Worm (Caenorhabditis elegans) whole organism, late embryonic: ENCODE data around the gene C09B8.4.

Source experiments
- C08G9.2 ChIP-seq: sonication (generic microtip); optimal IDR thresholded peaks from 2 replicates; lab custom pipeline; 2016; ENCODE audit warnings: mild to moderate bottlenecking, missing genetic modification characterization, moderate library complexity, missing compliant biosample characterization
- F13H6.1 ChIP-seq: sonication (generic microtip); optimal IDR thresholded peaks from 2 replicates; lab custom pipeline; 2016; ENCODE audit warnings: missing genetic modification characterization, missing compliant biosample characterization
- T23F11.4 ChIP-seq: fragments of 200-800 bp; sonication (Bioruptor generic); optimal IDR thresholded peaks from 2 replicates; lab custom pipeline; 2018; ENCODE audit warnings: mild to moderate bottlenecking, missing genetic modification characterization, missing compliant biosample characterization
- Y22D7AL.16 ChIP-seq: sonication (generic microtip); optimal IDR thresholded peaks from 2 replicates; lab custom pipeline; 2016; ENCODE audit warnings: missing genetic modification characterization, missing compliant biosample characterization
- ceh-18 ChIP-seq: sonication (generic microtip); optimal IDR thresholded peaks from 2 replicates; lab custom pipeline; 2016; ENCODE audit warnings: missing genetic modification characterization, missing compliant biosample characterization
- ceh-22 ChIP-seq: sonication (generic microtip); optimal IDR thresholded peaks from 2 replicates; lab custom pipeline; 2017; ENCODE audit warnings: missing biosample characterization, missing genetic modification characterization
- ceh-30 ChIP-seq: fragments of 150-350 bp; optimal IDR thresholded peaks from 2 replicates; lab custom pipeline; 2014; ENCODE audit warnings: missing biosample characterization, missing genetic modification characterization
- ceh-31 ChIP-seq: sonication (generic microtip); optimal IDR thresholded peaks from 2 replicates; lab custom pipeline; 2016; ENCODE audit warnings: missing genetic modification characterization, missing compliant biosample characterization
- ceh-34 ChIP-seq: sonication (generic microtip); optimal IDR thresholded peaks from 2 replicates; lab custom pipeline; 2016; ENCODE audit warnings: mild to moderate bottlenecking, missing genetic modification characterization, missing compliant biosample characterization
- ceh-45 ChIP-seq: fragments of 200-800 bp; sonication (Bioruptor generic); IDR thresholded peaks from 2 replicates; pipeline ENCODE4 v1.3.6; 2022; ENCODE audit warnings: missing genetic modification reagents, missing genetic modification characterization, missing compliant biosample characterization
- ceh-6 ChIP-seq: fragments of 200-800 bp; sonication (Bioruptor generic); optimal IDR thresholded peaks from 2 replicates; lab custom pipeline; 2018; ENCODE audit warnings: mild to moderate bottlenecking, missing genetic modification characterization, missing compliant biosample characterization
- ceh-9 ChIP-seq: sonication (generic microtip); optimal IDR thresholded peaks from 2 replicates; lab custom pipeline; 2016; ENCODE audit warnings: mild to moderate bottlenecking, missing genetic modification characterization, inconsistent platforms, missing compliant biosample characterization
- dmd-4 ChIP-seq: sonication (generic microtip); optimal IDR thresholded peaks from 2 replicates; lab custom pipeline; 2016; ENCODE audit warnings: borderline replicate concordance, missing genetic modification characterization, missing compliant biosample characterization
- elt-2 ChIP-seq: sonication (generic microtip); optimal IDR thresholded peaks from 2 replicates; lab custom pipeline; 2016; ENCODE audit warnings: missing genetic modification reagents, missing genetic modification characterization, missing compliant biosample characterization
- elt-4 ChIP-seq: sonication (generic microtip); optimal IDR thresholded peaks from 2 replicates; lab custom pipeline; 2016; ENCODE audit warnings: missing genetic modification characterization, missing compliant biosample characterization
- ets-4 ChIP-seq: sonication (generic microtip); optimal IDR thresholded peaks from 2 replicates; lab custom pipeline; 2016; ENCODE audit warnings: missing genetic modification characterization, missing compliant biosample characterization
- eyg-1 ChIP-seq: sonication (generic microtip); optimal IDR thresholded peaks from 2 replicates; lab custom pipeline; 2016; ENCODE audit warnings: missing genotype, missing genetic modification characterization, missing compliant biosample characterization
- fax-1 ChIP-seq: sonication (generic microtip); optimal IDR thresholded peaks from 2 replicates; lab custom pipeline; 2016; ENCODE audit warnings: missing genotype, missing genetic modification characterization, missing compliant biosample characterization
- gmeb-2 ChIP-seq: sonication (generic microtip); optimal IDR thresholded peaks from 2 replicates; lab custom pipeline; 2016; ENCODE audit warnings: missing genetic modification characterization, inconsistent platforms, missing compliant biosample characterization
- lim-6 ChIP-seq: sonication (generic microtip); optimal IDR thresholded peaks from 2 replicates; lab custom pipeline; 2016; ENCODE audit warnings: missing genetic modification characterization, missing compliant biosample characterization
- madf-2 ChIP-seq: sonication (generic microtip); optimal IDR thresholded peaks from 2 replicates; lab custom pipeline; 2017; ENCODE audit warnings: missing genetic modification characterization, missing compliant biosample characterization
- mec-3 ChIP-seq: sonication (generic microtip); optimal IDR thresholded peaks from 2 replicates; lab custom pipeline; 2016; ENCODE audit warnings: borderline replicate concordance, missing genetic modification characterization, missing compliant biosample characterization
- nfya-1 ChIP-seq: sonication (generic microtip); optimal IDR thresholded peaks from 2 replicates; lab custom pipeline; 2017; ENCODE audit warnings: missing genetic modification characterization, mild to moderate bottlenecking, missing compliant biosample characterization, antibody characterized with exemption, moderate library complexity
- npax-4 ChIP-seq: sonication (generic microtip); optimal IDR thresholded peaks from 2 replicates; lab custom pipeline; 2016; ENCODE audit warnings: missing genetic modification characterization, missing compliant biosample characterization
- odd-2 ChIP-seq: sonication (generic microtip); optimal IDR thresholded peaks from 2 replicates; lab custom pipeline; 2017; ENCODE audit warnings: antibody characterized with exemption, mild to moderate bottlenecking, missing genetic modification characterization, missing compliant biosample characterization
- pag-3 ChIP-seq: sonication (generic microtip); optimal IDR thresholded peaks from 2 replicates; lab custom pipeline; 2016; ENCODE audit warnings: missing compliant biosample characterization, missing genetic modification characterization, borderline replicate concordance
- pat-9 ChIP-seq: fragments of 200-800 bp; sonication (Bioruptor generic); optimal IDR thresholded peaks from 2 replicates; lab custom pipeline; 2018; ENCODE audit warnings: mild to moderate bottlenecking, missing genetic modification characterization, moderate library complexity, missing compliant biosample characterization
- pax-1 ChIP-seq: fragments of 150-350 bp; optimal IDR thresholded peaks from 2 replicates; lab custom pipeline; 2014; ENCODE audit warnings: missing biosample characterization, missing genetic modification characterization
- pqm-1 ChIP-seq: sonication (generic microtip); optimal IDR thresholded peaks from 2 replicates; lab custom pipeline; 2016; ENCODE audit warnings: missing genetic modification characterization, missing compliant biosample characterization
- ref-2 ChIP-seq: sonication (generic microtip); optimal IDR thresholded peaks from 2 replicates; lab custom pipeline; 2016; ENCODE audit warnings: missing genetic modification characterization, missing compliant biosample characterization
- rnt-1 ChIP-seq: sonication (generic microtip); optimal IDR thresholded peaks from 2 replicates; lab custom pipeline; 2016; ENCODE audit warnings: missing genetic modification characterization, missing compliant biosample characterization
- sdc-2 ChIP-seq: sonication (generic microtip); optimal IDR thresholded peaks from 2 replicates; lab custom pipeline; 2016; ENCODE audit warnings: missing genotype, missing genetic modification characterization, missing compliant biosample characterization
- sox-2 ChIP-seq: fragments of 200-800 bp; sonication (Bioruptor generic); IDR thresholded peaks from 2 replicates; pipeline ENCODE4 v1.3.6; 2022; ENCODE audit warnings: missing genetic modification reagents, missing genetic modification characterization, missing compliant biosample characterization
- tbx-2 ChIP-seq: sonication (generic microtip); optimal IDR thresholded peaks from 2 replicates; lab custom pipeline; 2016; ENCODE audit warnings: missing genetic modification characterization, missing compliant biosample characterization
- tbx-7 ChIP-seq: sonication (generic microtip); optimal IDR thresholded peaks from 2 replicates; lab custom pipeline; 2016; ENCODE audit warnings: missing genotype, missing genetic modification characterization, missing compliant biosample characterization
- ttx-3 ChIP-seq: sonication (generic microtip); optimal IDR thresholded peaks from 2 replicates; lab custom pipeline; 2016; ENCODE audit warnings: missing genetic modification reagents, missing genetic modification characterization, missing compliant biosample characterization
- unc-3 ChIP-seq, 2 experiments: fragments of 200-800 bp in 1 of 2; sonication (Bioruptor generic) in 1 of 2; sonication (generic microtip) in 1 of 2; conservative IDR thresholded peaks in 1 of 2; optimal IDR thresholded peaks in 1 of 2; 2 replicates each; pipeline versions ENCODE4 v1.3.6 to Lab custom; 2016 to 2022; ENCODE audit warnings: missing compliant biosample characterization in 2 of 2, missing genetic modification characterization in 2 of 2, missing genetic modification reagents in 1 of 2
- unc-42 ChIP-seq: sonication (generic microtip); optimal IDR thresholded peaks from 2 replicates; lab custom pipeline; 2016; ENCODE audit warnings: missing genotype, missing genetic modification characterization, missing compliant biosample characterization
- unc-55 ChIP-seq: sonication (generic microtip); optimal IDR thresholded peaks from 2 replicates; lab custom pipeline; 2017; ENCODE audit warnings: missing biosample characterization, missing genetic modification reagents, missing genetic modification characterization
- unc-86 ChIP-seq: sonication (generic microtip); optimal IDR thresholded peaks from 2 replicates; lab custom pipeline; 2016; ENCODE audit warnings: missing genetic modification characterization, missing compliant biosample characterization
- zip-5 ChIP-seq: sonication (generic microtip); optimal IDR thresholded peaks from 2 replicates; lab custom pipeline; 2016; ENCODE audit warnings: missing genetic modification characterization, missing compliant biosample characterization
- ztf-16 ChIP-seq: sonication (generic microtip); optimal IDR thresholded peaks from 2 replicates; lab custom pipeline; 2017; ENCODE audit warnings: missing genetic modification characterization, missing compliant biosample characterization

The C09B8.4 gene

DNA sequence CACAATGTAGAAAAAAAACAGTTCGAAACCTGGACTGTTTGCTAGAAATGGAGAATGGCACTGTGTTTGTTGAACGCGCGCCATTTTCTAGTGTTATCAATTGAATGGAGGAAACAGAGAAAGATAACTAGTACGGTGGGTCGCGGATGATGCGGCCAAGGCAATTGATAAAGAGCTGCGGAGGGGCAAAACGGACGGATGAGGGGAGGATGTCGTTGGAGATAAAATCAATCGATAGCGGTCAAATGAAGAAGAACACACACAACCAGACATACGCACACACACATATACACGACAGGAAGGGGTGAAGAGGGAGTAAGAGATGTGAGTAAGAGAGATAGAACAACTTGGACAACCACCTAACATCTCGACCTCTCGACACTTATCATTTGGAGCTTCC, 30.3 kb upstream of the C09B8.4 start:
- TF ChIP-seq dmd-4 (tag; lab: Kevin White, UChicago) (no peak), elt-2 (tag; lab: Kevin White, UChicago) (peak; percentile 76), rnt-1 (tag; lab: Kevin White, UChicago) (peak; percentile 5)

DNA sequence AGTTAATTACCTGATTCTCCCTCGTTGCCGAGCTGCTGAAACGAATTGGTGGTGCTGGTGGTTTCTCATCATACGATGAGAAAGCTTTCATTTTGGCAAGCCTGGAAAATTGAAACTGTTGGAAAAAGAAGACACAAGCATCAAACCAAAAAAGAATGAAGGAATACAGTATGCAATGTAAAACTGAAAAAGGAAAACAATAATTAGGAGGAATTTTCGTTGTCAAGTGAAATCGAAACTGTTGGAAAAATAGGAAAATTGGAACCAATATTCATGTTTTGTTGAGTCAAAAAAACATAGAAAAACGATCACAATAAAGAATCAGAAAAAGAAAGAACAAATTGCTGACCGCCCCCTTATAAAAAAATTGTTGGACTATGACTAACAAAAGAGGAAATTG, 28.8 kb upstream of the C09B8.4 start, which contains the start of gene pak-1:
TSS of gene pak-1 (minus strand) at position 101 of the 400 bp plus-strand sequence.
- no peak for TF ChIP-seq unc-42 (tag; lab: Kevin White, UChicago)
- no peak for TF ChIP-seq sox-2 (GFP tag; lab: Robert Waterston, UW)
- no peak for TF ChIP-seq pat-9 (tag; lab: Kevin White, UChicago)
- no peak for TF ChIP-seq rnt-1 (tag; lab: Kevin White, UChicago)
- no peak for TF ChIP-seq elt-4
- TF ChIP-seq fax-1 (tag; lab: Kevin White, UChicago), result no peak
- no peak for TF ChIP-seq ceh-45 (GFP tag; lab: Robert Waterston, UW)
- TF ChIP-seq unc-3 (GFP tag; conservative IDR thresholded peaks at IDR 0.05; lab: Robert Waterston, UW), result no peak
- no peak for TF ChIP-seq unc-3 (tag; optimal IDR thresholded peaks at IDR 0.05; lab: Kevin White, UChicago)
- TF ChIP-seq Y22D7AL.16 (tag; lab: Kevin White, UChicago), result no peak
- TF ChIP-seq pqm-1 (tag; lab: Kevin White, UChicago), result no peak
- TF ChIP-seq pag-3 (tag; lab: Kevin White, UChicago), result no peak
- no peak for TF ChIP-seq ceh-31 (tag; lab: Kevin White, UChicago)
- TF ChIP-seq madf-2 (tag; lab: Kevin White, UChicago), result no peak
- TF ChIP-seq mec-3, result no peak
- no peak for TF ChIP-seq unc-55 (GFP tag; lab: Kevin White, UChicago)
- TF ChIP-seq sdc-2 (tag; lab: Kevin White, UChicago), result no peak
- TF ChIP-seq elt-2 (tag; lab: Kevin White, UChicago), result no peak
- no peak for TF ChIP-seq eyg-1
- TF ChIP-seq unc-86 (tag; lab: Kevin White, UChicago), result no peak
- TF ChIP-seq, all 69 proteins: peak for 0

DNA sequence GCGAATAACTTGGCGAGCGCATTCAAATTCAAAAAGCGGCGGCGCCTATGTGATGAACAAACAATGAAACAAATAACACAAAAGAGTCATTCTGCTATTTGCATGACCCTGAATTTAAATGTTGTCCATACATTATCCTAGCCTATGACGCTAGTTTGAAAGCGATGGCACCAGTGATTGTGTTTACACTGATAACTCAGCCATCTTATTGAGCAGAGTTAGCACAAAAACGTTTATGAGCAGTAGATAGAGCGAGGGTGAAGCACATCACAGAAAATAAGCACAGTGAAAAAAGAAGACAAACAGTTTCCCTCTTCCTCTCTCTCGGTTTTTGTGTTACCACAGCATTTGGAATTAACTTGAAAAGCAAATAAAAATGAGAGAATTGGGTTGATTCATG, 23.5 kb upstream of the C09B8.4 start:
- no peak for TF ChIP-seq ref-2 (tag; lab: Kevin White, UChicago)
- TF ChIP-seq lim-6 (tag; lab: Kevin White, UChicago), result no peak
- no peak for TF ChIP-seq tbx-2 (tag; lab: Kevin White, UChicago)
- no peak for TF ChIP-seq ttx-3 (tag; lab: Kevin White, UChicago)
- TF ChIP-seq npax-4 (tag; lab: Kevin White, UChicago), result no peak
- no peak for TF ChIP-seq odd-2 (tag; lab: Kevin White, UChicago)

DNA sequence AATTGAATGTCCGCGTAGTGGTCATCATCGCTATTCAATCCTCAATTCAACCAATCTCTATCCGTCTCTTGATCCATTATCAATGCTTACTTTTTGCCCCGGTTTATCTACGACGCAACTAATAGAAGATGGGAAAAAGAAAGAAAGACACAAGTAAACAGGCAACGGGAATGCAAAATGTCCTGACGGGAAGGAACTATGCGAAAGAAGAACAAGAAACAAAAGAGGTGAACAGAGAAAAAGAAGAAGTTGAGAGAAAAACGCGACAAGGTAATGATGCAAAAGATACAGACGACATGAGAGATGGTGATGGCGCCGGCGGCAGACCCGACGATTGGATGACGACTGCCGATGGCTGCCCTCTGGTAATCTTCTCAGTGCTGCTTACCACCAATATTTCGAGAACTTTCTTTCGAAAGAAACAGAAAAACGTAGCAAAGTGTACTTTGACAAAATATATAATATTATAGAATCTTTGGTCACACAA, 22.3 kb upstream of the C09B8.4 start:
- TF ChIP-seq F13H6.1 (tag; lab: Kevin White, UChicago) (no peak), ztf-16 (tag; lab: Kevin White, UChicago) (no peak), elt-4 (no peak), tbx-2 (tag; lab: Kevin White, UChicago) (peak; percentile 3), ceh-22 (no peak), elt-2 (tag; lab: Kevin White, UChicago) (peak; percentile 31), C08G9.2 (no peak), npax-4 (tag; lab: Kevin White, UChicago) (no peak), ets-4 (tag; lab: Kevin White, UChicago) (no peak), ceh-34 (no peak), zip-5 (tag; lab: Kevin White, UChicago) (no peak), lim-6 (tag; lab: Kevin White, UChicago) (no peak), Y22D7AL.16 (tag; lab: Kevin White, UChicago) (no peak), odd-2 (tag; lab: Kevin White, UChicago) (no peak), nfya-1 (tag; lab: Kevin White, UChicago) (peak; percentile 76), gmeb-2 (tag; lab: Kevin White, UChicago) (no peak), unc-42 (tag; lab: Kevin White, UChicago) (no peak), ceh-9 (no peak), ceh-6 (no peak), pax-1 (no peak), ceh-30 (tag; lab: Kevin White, UChicago) (no peak), pag-3 (tag; lab: Kevin White, UChicago) (no peak), ref-2 (tag; lab: Kevin White, UChicago) (peak; percentile 42), ceh-18 (tag; lab: Kevin White, UChicago) (peak; percentile 80), fax-1 (tag; lab: Kevin White, UChicago) (no peak), ttx-3 (tag; lab: Kevin White, UChicago) (no peak), tbx-7 (tag; lab: Kevin White, UChicago) (no peak), T23F11.4 (no peak)
